Worm (Caenorhabditis elegans) whole organism, mixed stage, embryonic: Measurements from ENCODE around the gene hpo-9.

Experiments used
- M03D4.4 ChIP-seq: sonication (generic microtip); optimal IDR thresholded peaks from 2 replicates; lab custom pipeline; 2017; ENCODE audit warnings: mild to moderate bottlenecking, missing genetic modification characterization, missing compliant biosample characterization
- blmp-1 ChIP-seq: fragments of 150-350 bp; optimal IDR thresholded peaks from 2 replicates; lab custom pipeline; 2014; ENCODE audit warnings: missing biosample characterization, missing genetic modification characterization
- elt-3 ChIP-seq: fragments of 150-350 bp; optimal IDR thresholded peaks from 2 replicates; lab custom pipeline; 2014; ENCODE audit warnings: missing biosample characterization, missing genetic modification characterization
- lsy-2 ChIP-seq: fragments of 150-350 bp; optimal IDR thresholded peaks from 2 replicates; lab custom pipeline; 2014; ENCODE audit warnings: missing biosample characterization, missing genetic modification characterization
- nhr-12 ChIP-seq: fragments of 150-350 bp; optimal IDR thresholded peaks from 2 replicates; lab custom pipeline; 2014; ENCODE audit warnings: missing biosample characterization, missing genetic modification characterization
- nhr-237 ChIP-seq: fragments of 150-350 bp; optimal IDR thresholded peaks from 2 replicates; lab custom pipeline; 2014; ENCODE audit warnings: missing biosample characterization, missing genetic modification characterization
- nhr-28 ChIP-seq: fragments of 150-350 bp; optimal IDR thresholded peaks from 2 replicates; lab custom pipeline; 2014; ENCODE audit warnings: missing biosample characterization, missing genetic modification characterization
- snpc-4 ChIP-seq: fragments of 150-350 bp; optimal IDR thresholded peaks from 2 replicates; lab custom pipeline; 2014; ENCODE audit warnings: missing biosample characterization, missing genetic modification characterization
- tbx-8 ChIP-seq: fragments of 200-800 bp; sonication (Bioruptor generic); optimal IDR thresholded peaks from 2 replicates; lab custom pipeline; 2018; ENCODE audit warnings: mild to moderate bottlenecking, missing genetic modification characterization, moderate library complexity, missing compliant biosample characterization
- unc-39 ChIP-seq: fragments of 150-350 bp; optimal IDR thresholded peaks from 2 replicates; lab custom pipeline; 2014; ENCODE audit warnings: missing biosample characterization, missing genetic modification characterization
- ztf-11 ChIP-seq: fragments of 150-350 bp; optimal IDR thresholded peaks from 2 replicates; lab custom pipeline; 2014; ENCODE audit warnings: missing biosample characterization, missing genetic modification characterization

DNA sequence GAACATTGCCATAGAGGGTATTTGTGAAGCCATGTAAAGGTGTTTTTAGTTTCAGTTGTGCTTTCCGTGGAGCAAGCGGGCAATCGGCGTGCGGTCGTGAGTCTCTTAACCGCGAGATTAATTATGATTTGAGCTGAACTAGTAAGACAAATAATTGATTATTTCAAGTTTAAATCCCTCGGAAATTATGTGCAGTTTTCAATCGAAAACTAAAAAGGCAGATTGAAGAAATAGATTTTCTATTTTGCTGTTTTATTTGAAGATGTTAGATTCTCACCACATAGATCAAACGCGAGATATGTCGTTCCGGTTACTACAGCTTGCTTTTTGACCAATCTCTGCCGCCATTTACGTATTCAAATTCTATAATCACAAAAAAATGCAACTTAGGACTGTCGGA is 45.1 kb upstream of the hpo-9 start, which contains the start of gene C13A2.3:
- no peak for TF ChIP-seq snpc-4 (tag; lab: Kevin White, UChicago)
- TF ChIP-seq blmp-1: no peak
- TF ChIP-seq lsy-2: no peak
- TF ChIP-seq nhr-237 (tag; lab: Kevin White, UChicago): no peak
- TF ChIP-seq elt-3 (tag; lab: Kevin White, UChicago): no peak
- no peak for TF ChIP-seq nhr-28 (tag; lab: Kevin White, UChicago)
- no peak for TF ChIP-seq ztf-11 (tag; lab: Kevin White, UChicago)
- no peak for TF ChIP-seq M03D4.4 (tag; lab: Kevin White, UChicago)
- TF ChIP-seq tbx-8 (GFP tag; lab: Kevin White, UChicago): no peak
- TF ChIP-seq unc-39 (tag; lab: Kevin White, UChicago): no peak
- TF ChIP-seq nhr-12 (tag; lab: Kevin White, UChicago): no peak
